Worm (Caenorhabditis elegans): Measurements from ENCODE around the gene rml-3.

ce11 chrX:6216551-6216950, 22.3 kb downstream of the rml-3 start, which contains the start of gene lrch-1:
- TF ChIP-seq ceh-82 (tag; optimal IDR thresholded peaks at IDR 0.05) (no peak), R02D3.7 (tag; optimal IDR thresholded peaks at IDR 0.05) (no peak), elt-1 (tag; optimal IDR thresholded peaks at IDR 0.05) (no peak), ztf-11 (tag; optimal IDR thresholded peaks at IDR 0.05) (no peak), C34F6.9 (tag; optimal IDR thresholded peaks at IDR 0.05) (no peak), blmp-1 (tag; optimal IDR thresholded peaks at IDR 0.05; ENCODE audit: insufficient read depth) (no peak), nhr-25 (tag; optimal IDR thresholded peaks at IDR 0.05) (no peak), alr-1 (tag; optimal IDR thresholded peaks at IDR 0.05) (no peak), unc-62 (GFP tag; optimal IDR thresholded peaks at IDR 0.05) (no peak), ZK546.5 (tag; optimal IDR thresholded peaks at IDR 0.05) (no peak), gmeb-1 (tag; optimal IDR thresholded peaks at IDR 0.05) (no peak), egl-27 (tag; optimal IDR thresholded peaks at IDR 0.05) (no peak)
